Worm (Caenorhabditis elegans) whole organism, L3 larva: Measurements from ENCODE around the gene R05F9.9.

Source experiments
- elt-2 ChIP-seq: sonication (generic microtip); optimal IDR thresholded peaks from 2 replicates; lab custom pipeline; 2016; ENCODE audit warnings: missing genetic modification reagents, mild to moderate bottlenecking, missing genetic modification characterization, missing compliant biosample characterization
- fos-1 ChIP-seq: fragments of 150-350 bp; optimal IDR thresholded peaks from 2 replicates; lab custom pipeline; 2014; ENCODE audit warnings: missing biosample characterization, missing genetic modification characterization
- jun-1 ChIP-seq: fragments of 150-350 bp; optimal IDR thresholded peaks from 2 replicates; lab custom pipeline; 2014; ENCODE audit warnings: missing biosample characterization, missing genetic modification reagents, missing genetic modification characterization
- lin-39 ChIP-seq: fragments of 150-350 bp; optimal IDR thresholded peaks from 2 replicates; lab custom pipeline; 2018; ENCODE audit warnings: missing biosample characterization, missing genetic modification reagents, missing genetic modification characterization
- nfya-1 ChIP-seq: sonication (generic microtip); optimal IDR thresholded peaks from 2 replicates; lab custom pipeline; 2017; ENCODE audit warnings: missing genetic modification characterization, mild to moderate bottlenecking, missing compliant biosample characterization, antibody characterized with exemption, moderate library complexity; ENCODE audit not compliant: insufficient read depth
- nhr-23 ChIP-seq: fragments of 150-350 bp; optimal IDR thresholded peaks from 2 replicates; lab custom pipeline; 2014; ENCODE audit warnings: missing biosample characterization, missing genetic modification reagents, missing genetic modification characterization
- nhr-28 ChIP-seq: fragments of 150-350 bp; optimal IDR thresholded peaks from 2 replicates; lab custom pipeline; 2014; ENCODE audit warnings: missing biosample characterization, missing genetic modification characterization
- nhr-77 ChIP-seq: fragments of 150-350 bp; optimal IDR thresholded peaks from 2 replicates; lab custom pipeline; 2014; ENCODE audit warnings: missing biosample characterization, missing genetic modification characterization
- skn-1 ChIP-seq: fragments of 150-350 bp; optimal IDR thresholded peaks from 2 replicates; lab custom pipeline; 2014; ENCODE audit warnings: missing biosample characterization, missing genetic modification characterization

DNA sequence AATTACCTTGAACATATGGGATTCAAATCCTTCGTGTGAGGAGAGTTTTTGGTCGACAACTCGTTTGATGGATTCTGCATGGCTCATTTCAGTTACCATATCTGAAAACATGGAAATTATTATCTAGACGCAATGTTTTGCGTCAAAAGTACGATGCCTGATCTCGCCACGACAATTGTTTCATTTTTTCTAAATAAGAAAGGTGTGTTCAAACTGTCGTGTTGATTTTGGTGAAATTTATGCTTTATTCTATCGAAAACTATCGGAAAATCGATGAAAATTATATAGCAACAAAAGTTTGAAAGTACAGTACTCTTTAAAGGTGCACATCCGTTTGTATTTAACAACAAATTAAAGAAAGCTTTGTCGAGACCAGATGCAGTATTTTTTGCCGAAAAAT, 39.1 kb upstream of the R05F9.9 start, which contains the start of gene cblc-1:
- TF ChIP-seq nhr-77 (tag; lab: Kevin White, UChicago), result no peak
- TF ChIP-seq nhr-23 (tag; lab: Kevin White, UChicago), result no peak
- TF ChIP-seq elt-2 (tag; lab: Kevin White, UChicago), result no peak
- no peak for TF ChIP-seq fos-1 (tag; lab: Kevin White, UChicago)
- TF ChIP-seq skn-1 (tag; lab: Kevin White, UChicago), result no peak
- TF ChIP-seq jun-1 (tag; lab: Kevin White, UChicago), result no peak
- no peak for TF ChIP-seq nhr-28 (tag; lab: Kevin White, UChicago)
- TF ChIP-seq nfya-1 (tag; lab: Kevin White, UChicago), result no peak
- no peak for TF ChIP-seq lin-39
